Worm (Caenorhabditis elegans) whole organism, young adult: ENCODE measurements around the gene W04H10.5.

Experiments used
- B0336.3 ChIP-seq: fragments of 200-800 bp; sonication (Bioruptor generic); IDR thresholded peaks from 2 replicates; pipeline ENCODE4 v1.3.6; 2022; ENCODE audit warnings: missing genetic modification characterization, missing compliant biosample characterization
- F10E7.11 ChIP-seq: sonication (generic microtip); optimal IDR thresholded peaks from 2 replicates; lab custom pipeline; 2017; ENCODE audit warnings: mild to moderate bottlenecking, missing genetic modification characterization, moderate library complexity, missing compliant biosample characterization
- F22D6.2 ChIP-seq: sonication (generic microtip); optimal IDR thresholded peaks from 2 replicates; lab custom pipeline; 2016; ENCODE audit warnings: mild to moderate bottlenecking, missing genetic modification characterization, missing compliant biosample characterization
- F33H1.4 ChIP-seq: fragments of 200-800 bp; sonication (Bioruptor generic); IDR thresholded peaks from 2 replicates; pipeline ENCODE4 v1.3.6; 2022; ENCODE audit warnings: missing genetic modification reagents, missing genetic modification characterization, missing compliant biosample characterization
- F55B11.4 ChIP-seq: sonication (generic microtip); optimal IDR thresholded peaks from 2 replicates; lab custom pipeline; 2016; ENCODE audit warnings: missing compliant biosample characterization, missing genetic modification characterization, borderline replicate concordance; ENCODE audit not compliant: insufficient read depth
- K12H6.12 ChIP-seq: fragments of 200-800 bp; sonication (Bioruptor generic); optimal IDR thresholded peaks from 2 replicates; lab custom pipeline; 2018; ENCODE audit warnings: mild to moderate bottlenecking, missing genetic modification characterization, missing compliant biosample characterization
- T07F8.4 ChIP-seq: sonication (generic microtip); optimal IDR thresholded peaks from 2 replicates; lab custom pipeline; 2016; ENCODE audit warnings: mild to moderate bottlenecking, missing genetic modification characterization, moderate library complexity, missing compliant biosample characterization
- Y79H2A.3 ChIP-seq: fragments of 200-800 bp; sonication (Bioruptor generic); conservative IDR thresholded peaks from 2 replicates; pipeline ENCODE4 v1.3.6; 2022; ENCODE audit warnings: missing genetic modification reagents, missing genetic modification characterization, missing compliant biosample characterization
- Y95B8A.8 ChIP-seq: fragments of 200-800 bp; sonication (Bioruptor generic); IDR thresholded peaks from 2 replicates; pipeline ENCODE4 v1.3.6; 2022; ENCODE audit warnings: missing genetic modification reagents, missing genetic modification characterization, missing compliant biosample characterization
- ZK185.1 ChIP-seq: sonication (generic microtip); optimal IDR thresholded peaks from 2 replicates; lab custom pipeline; 2016; ENCODE audit warnings: mild to moderate bottlenecking, missing genetic modification characterization, missing compliant biosample characterization; ENCODE audit not compliant: poor library complexity, severe bottlenecking
- ama-1 ChIP-seq, 3 experiments: fragments of 150-350 bp in 1 of 3; sonication (generic microtip) in 2 of 3; optimal IDR thresholded peaks; 2 replicates each; lab custom pipeline; 2014 to 2018; ENCODE audit warnings: missing biosample characterization in 2 of 3, missing genetic modification characterization in 2 of 3, missing genetic modification reagents in 2 of 3
- atf-7 ChIP-seq: sonication (generic microtip); optimal IDR thresholded peaks from 2 replicates; lab custom pipeline; 2017; ENCODE audit warnings: mild to moderate bottlenecking, missing genetic modification characterization, missing compliant biosample characterization
- attf-3 ChIP-seq: fragments of 200-800 bp; sonication (Bioruptor generic); conservative IDR thresholded peaks from 2 replicates; pipeline ENCODE4 v1.3.6; 2022; ENCODE audit warnings: missing genetic modification reagents, missing genetic modification characterization, missing compliant biosample characterization
- ccch-3 ChIP-seq: fragments of 200-800 bp; sonication (Bioruptor generic); optimal IDR thresholded peaks from 2 replicates; lab custom pipeline; 2018; ENCODE audit warnings: mild to moderate bottlenecking, missing genetic modification characterization, missing compliant biosample characterization
- cebp-1 ChIP-seq, 2 experiments: fragments of 200-800 bp in 1 of 2; sonication (Bioruptor generic) in 1 of 2; sonication (generic microtip) in 1 of 2; IDR thresholded peaks in 1 of 2; optimal IDR thresholded peaks in 1 of 2; 2 replicates each; pipeline versions ENCODE4 v1.3.6 to Lab custom; 2017 to 2022; ENCODE audit warnings: missing compliant biosample characterization in 2 of 2, missing genetic modification characterization in 2 of 2, mild to moderate bottlenecking in 1 of 2, missing genetic modification reagents in 1 of 2, moderate library complexity in 1 of 2
- ceh-27 ChIP-seq: fragments of 200-800 bp; sonication (Bioruptor generic); optimal IDR thresholded peaks from 2 replicates; lab custom pipeline; 2018; ENCODE audit warnings: mild to moderate bottlenecking, missing genetic modification characterization, moderate library complexity, missing compliant biosample characterization
- dpl-1 ChIP-seq: fragments of 150-350 bp; optimal IDR thresholded peaks from 2 replicates; lab custom pipeline; 2014; ENCODE audit warnings: missing biosample characterization, missing genetic modification reagents, missing genetic modification characterization
- egl-18 ChIP-seq: fragments of 200-800 bp; sonication (Bioruptor generic); IDR thresholded peaks from 2 replicates; pipeline ENCODE4 v1.3.6; 2022; ENCODE audit warnings: missing genetic modification reagents, missing genetic modification characterization, missing compliant biosample characterization
- egrh-3 ChIP-seq: fragments of 200-800 bp; sonication (Bioruptor generic); IDR thresholded peaks from 2 replicates; pipeline ENCODE4 v1.3.6; 2022; ENCODE audit warnings: missing genetic modification reagents, missing genetic modification characterization, missing compliant biosample characterization
- ets-4 ChIP-seq: fragments of 200-800 bp; sonication (Bioruptor generic); optimal IDR thresholded peaks from 2 replicates; lab custom pipeline; 2018; ENCODE audit warnings: mild to moderate bottlenecking, missing genetic modification characterization, missing compliant biosample characterization
- hlh-12 ChIP-seq: sonication (generic microtip); optimal IDR thresholded peaks from 2 replicates; lab custom pipeline; 2016; ENCODE audit warnings: missing genetic modification characterization, missing compliant biosample characterization
- hmg-1.2 ChIP-seq: fragments of 200-800 bp; sonication (Bioruptor generic); IDR thresholded peaks from 2 replicates; pipeline ENCODE4 v1.3.6; 2022; ENCODE audit warnings: missing genetic modification reagents, missing genetic modification characterization, missing compliant biosample characterization
- hrde-1 ChIP-seq: sonication (generic microtip); optimal IDR thresholded peaks from 2 replicates; lab custom pipeline; 2016; ENCODE audit warnings: missing genetic modification characterization, mild to moderate bottlenecking, missing compliant biosample characterization, moderate library complexity, missing genotype, missing genetic modification reagents, borderline replicate concordance
- let-607 ChIP-seq, 2 experiments: fragments of 200-800 bp in 1 of 2; sonication (Bioruptor generic) in 1 of 2; sonication (generic microtip) in 1 of 2; optimal IDR thresholded peaks; 2 replicates each; lab custom pipeline; 2016 to 2018; ENCODE audit warnings: mild to moderate bottlenecking in 2 of 2, missing compliant biosample characterization in 2 of 2, missing genetic modification characterization in 2 of 2, moderate library complexity in 2 of 2, missing genotype in 1 of 2
- mel-28 ChIP-seq: sonication (generic microtip); optimal IDR thresholded peaks from 2 replicates; lab custom pipeline; 2016; ENCODE audit warnings: borderline replicate concordance, mild to moderate bottlenecking, missing genetic modification characterization, missing compliant biosample characterization
- mes-4 ChIP-seq: sonication (generic microtip); optimal IDR thresholded peaks from 2 replicates; lab custom pipeline; 2016; ENCODE audit warnings: missing genotype, missing genetic modification characterization, missing compliant biosample characterization
- nhr-179 ChIP-seq: sonication (generic microtip); optimal IDR thresholded peaks from 2 replicates; lab custom pipeline; 2016; ENCODE audit warnings: mild to moderate bottlenecking, missing genetic modification characterization, missing compliant biosample characterization
- nhr-80 ChIP-seq: sonication (generic microtip); optimal IDR thresholded peaks from 2 replicates; lab custom pipeline; 2016; ENCODE audit warnings: missing genetic modification characterization, missing compliant biosample characterization
- pha-4 ChIP-seq: fragments of 150-350 bp; sonication (generic microtip); optimal IDR thresholded peaks from 2 replicates; lab custom pipeline; 2014; ENCODE audit warnings: missing biosample characterization, missing genetic modification reagents, missing genetic modification characterization
- rcor-1 ChIP-seq: fragments of 200-800 bp; sonication (Bioruptor generic); IDR thresholded peaks from 2 replicates; pipeline ENCODE4 v1.3.6; 2022; ENCODE audit warnings: missing genetic modification reagents, missing genetic modification characterization, missing compliant biosample characterization
- repo-1 ChIP-seq: sonication (generic microtip); optimal IDR thresholded peaks from 2 replicates; lab custom pipeline; 2017; ENCODE audit warnings: mild to moderate bottlenecking, missing genetic modification characterization, missing compliant biosample characterization
- snpc-4 ChIP-seq, 5 experiments: fragments of 150-350 bp in 1 of 5; sonication (generic microtip) in 4 of 5; optimal IDR thresholded peaks; 2 replicates each; lab custom pipeline; 2014 to 2018; ENCODE audit warnings: missing genetic modification characterization in 5 of 5, missing biosample characterization in 3 of 5, antibody characterized with exemption in 2 of 5, mild to moderate bottlenecking in 2 of 5, missing compliant biosample characterization in 2 of 5, missing genotype in 2 of 5, moderate library complexity in 2 of 5, missing genetic modification reagents in 1 of 5
- sptf-2 ChIP-seq: fragments of 200-800 bp; sonication (Bioruptor generic); optimal IDR thresholded peaks from 2 replicates; lab custom pipeline; 2018; ENCODE audit warnings: mild to moderate bottlenecking, missing genetic modification characterization, missing compliant biosample characterization
- unc-130 ChIP-seq: sonication (generic microtip); optimal IDR thresholded peaks from 2 replicates; lab custom pipeline; 2016; ENCODE audit warnings: missing genetic modification reagents, missing genetic modification characterization, missing compliant biosample characterization
- unc-62 ChIP-seq: fragments of 150-350 bp; optimal IDR thresholded peaks from 2 replicates; lab custom pipeline; 2014; ENCODE audit warnings: missing biosample characterization, missing genetic modification reagents, missing genetic modification characterization
- zfh-2 ChIP-seq: fragments of 200-800 bp; sonication (Bioruptor generic); conservative IDR thresholded peaks from 2 replicates; pipeline ENCODE4 v1.3.6; 2022; ENCODE audit warnings: missing genetic modification reagents, missing genetic modification characterization, missing compliant biosample characterization
- ztf-18 ChIP-seq: sonication (generic microtip); optimal IDR thresholded peaks from 2 replicates; lab custom pipeline; 2016; ENCODE audit warnings: missing genotype, mild to moderate bottlenecking, missing genetic modification characterization, missing compliant biosample characterization

The W04H10.5 gene

ce11 chrII:621141-621540 lies 15.0 kb downstream of the W04H10.5 start:
- TF ChIP-seq pha-4 (tag; lab: Kevin White, UChicago) (peak; percentile 68), hmg-1.2 (peak; percentile 73; the same call in 1 of the 2 replicates), F22D6.2 (tag; lab: Kevin White, UChicago) (no peak), nhr-80 (tag; lab: Kevin White, UChicago) (peak; percentile 71), unc-62 (GFP tag; lab: Kevin White, UChicago) (peak; percentile 24), let-607 (tag; optimal IDR thresholded peaks at IDR 0.05; lab: Kevin White, UChicago) (peak; percentile 49 to 74)

ce11 chrII:622478-622877 lies 16.3 kb downstream of the W04H10.5 start:
- TF ChIP-seq nhr-80 (tag; lab: Kevin White, UChicago), result peak; percentile 35
- peak; percentile 93 for TF ChIP-seq hmg-1.2
- no peak for TF ChIP-seq unc-130 (GFP tag; lab: Kevin White, UChicago)

ce11 chrII:624443-624842 lies 18.3 kb downstream of the W04H10.5 start, which contains the start of gene T04B8.5:
TSS of gene T04B8.5 (minus strand) at chrII:624543.
- TF ChIP-seq snpc-4 (GFP tag; optimal IDR thresholded peaks at IDR 0.05; lab: Kevin White, UChicago) (no peak), snpc-4 (tag; optimal IDR thresholded peaks at IDR 0.05; lab: Kevin White, UChicago) (no peak), cebp-1 (GFP tag; IDR thresholded peaks at IDR 0.05; lab: Robert Waterston, UW) (no peak), cebp-1 (tag; optimal IDR thresholded peaks at IDR 0.05; lab: Kevin White, UChicago) (no peak), rcor-1 (GFP tag; lab: Robert Waterston, UW) (no peak), ama-1 (optimal IDR thresholded peaks at IDR 0.05; lab: Kevin White, UChicago) (no peak), ama-1 (GFP tag; optimal IDR thresholded peaks at IDR 0.05; lab: Kevin White, UChicago) (no peak), F33H1.4 (GFP tag; lab: Robert Waterston, UW) (no peak), attf-3 (GFP tag; lab: Robert Waterston, UW) (no peak), B0336.3 (GFP tag; lab: Robert Waterston, UW) (no peak), atf-7 (tag; lab: Kevin White, UChicago) (no peak), repo-1 (no peak), nhr-179 (tag; lab: Kevin White, UChicago) (no peak), dpl-1 (GFP tag; lab: Kevin White, UChicago) (no peak), ztf-18 (no peak), T07F8.4 (tag; lab: Kevin White, UChicago) (no peak), ccch-3 (GFP tag; lab: Kevin White, UChicago) (no peak), ceh-27 (GFP tag; lab: Kevin White, UChicago) (no peak)

- TF ChIP-seq zfh-2 (GFP tag; lab: Robert Waterston, UW) (peak; percentile 57; the same call in 1 of the 2 replicates), snpc-4 (GFP tag; optimal IDR thresholded peaks at IDR 0.05; lab: Kevin White, UChicago) (no peak), snpc-4 (tag; optimal IDR thresholded peaks at IDR 0.05; lab: Kevin White, UChicago) (no peak), hrde-1 (tag; lab: Kevin White, UChicago) (no peak), ets-4 (GFP tag; lab: Kevin White, UChicago) (no peak), ZK185.1 (tag; lab: Kevin White, UChicago) (no peak), hlh-12 (tag; lab: Kevin White, UChicago) (no peak), K12H6.12 (tag; lab: Kevin White, UChicago) (peak; percentile 24), F55B11.4 (no peak), mel-28 (tag; lab: Kevin White, UChicago) (no peak), F10E7.11 (no peak), Y95B8A.8 (no peak), hmg-1.2 (peak; percentile 93), sptf-2 (no peak), Y79H2A.3 (GFP tag; lab: Robert Waterston, UW) (no peak), ceh-27 (GFP tag; lab: Kevin White, UChicago) (no peak), mes-4 (tag; lab: Kevin White, UChicago) (no peak), egl-18 (GFP tag; lab: Robert Waterston, UW) (no peak), nhr-179 (tag; lab: Kevin White, UChicago) (no peak), egrh-3 (GFP tag; lab: Robert Waterston, UW) (peak; percentile 20; the same call in 1 of the 2 replicates)
Observed at ce11 chrII:625926-626325, 19.8 kb downstream of the W04H10.5 start.
